Fruit fly (Drosophila melanogaster) whole organism, pupa: Measurements from ENCODE around the gene CG9184.

Experiments
- CG10348 ChIP-seq: fragments of 200-800 bp; sonication (Bioruptor generic); IDR thresholded peaks from 2 replicates; pipeline ENCODE4 v1.3.6; 2022; ENCODE audit warnings: missing biosample characterization, missing genetic modification characterization
- CG12605 ChIP-seq: fragments of 200-800 bp; sonication (Bioruptor generic); IDR thresholded peaks from 2 replicates; pipeline ENCODE4 v1.3.6; 2022; ENCODE audit warnings: missing biosample characterization, missing genetic modification characterization
- CG17806 ChIP-seq: fragments of 200-800 bp; sonication (Bioruptor generic); optimal IDR thresholded peaks from 2 replicates; lab custom pipeline; 2018; ENCODE audit warnings: missing biosample characterization, mild to moderate bottlenecking, missing genetic modification characterization, moderate library complexity
- CG32121 ChIP-seq: fragments of 200-800 bp; sonication (Bioruptor generic); IDR thresholded peaks from 2 replicates; pipeline ENCODE4 v1.3.6; 2022; ENCODE audit warnings: missing biosample characterization, missing genetic modification characterization
- CG34367 ChIP-seq: fragments of 200-800 bp; sonication (Bioruptor generic); optimal IDR thresholded peaks from 2 replicates; lab custom pipeline; 2018; ENCODE audit warnings: missing biosample characterization, mild to moderate bottlenecking, missing genetic modification characterization
- CG8301 ChIP-seq: fragments of 200-800 bp; sonication (Bioruptor generic); optimal IDR thresholded peaks from 2 replicates; lab custom pipeline; 2018; ENCODE audit warnings: missing biosample characterization, mild to moderate bottlenecking, missing genetic modification characterization
- D1 ChIP-seq: fragments of 200-800 bp; sonication (Bioruptor generic); optimal IDR thresholded peaks from 2 replicates; lab custom pipeline; 2018; ENCODE audit warnings: missing biosample characterization, mild to moderate bottlenecking, missing genetic modification characterization, moderate library complexity
- EcR ChIP-seq: fragments of 200-800 bp; sonication (Bioruptor generic); optimal IDR thresholded peaks from 3 replicates; lab custom pipeline; 2019; ENCODE audit warnings: missing biosample characterization, missing genetic modification characterization, mild to moderate bottlenecking, moderate library complexity, missing genetic modification reagents
- Pif1A ChIP-seq: fragments of 200-800 bp; sonication (Bioruptor generic); optimal IDR thresholded peaks from 3 replicates; lab custom pipeline; 2016; ENCODE audit warnings: missing biosample characterization, missing genetic modification characterization

DNA sequence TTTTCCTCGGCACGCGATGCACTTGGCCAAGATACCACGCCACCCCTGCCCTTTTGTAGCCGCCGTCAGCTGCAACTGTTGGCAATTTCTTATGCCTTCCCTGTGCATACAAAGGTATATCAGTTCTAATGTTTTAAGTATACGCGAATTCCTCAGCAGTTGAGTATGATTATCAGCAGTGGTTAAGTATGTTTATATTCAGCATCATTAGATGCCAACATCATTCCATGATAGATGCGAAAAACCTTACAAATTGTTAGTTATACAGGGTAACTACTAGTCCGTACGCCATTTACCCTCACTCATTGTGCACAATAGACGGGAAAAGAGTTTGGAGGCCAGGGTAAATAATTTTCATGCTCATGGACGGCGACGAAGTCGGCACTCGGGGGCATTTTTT is 42.9 kb downstream of the CG9184 start:
- TF ChIP-seq CG8301 (tag; lab: Kevin White, UChicago) (no peak), EcR (GFP tag; lab: Kevin White, UChicago) (no peak), CG32121 (no peak), CG17806 (tag; lab: Kevin White, UChicago) (no peak), Pif1A (GFP tag; lab: Kevin White, UChicago) (no peak), CG10348 (no peak), CG34367 (tag; lab: Kevin White, UChicago) (peak; percentile 36), D1 (tag; lab: Kevin White, UChicago) (no peak), CG12605 (no peak)
